Worm (Caenorhabditis elegans) whole organism, early embryonic: ENCODE results near the gene srd-35.

Source experiments
- B0310.2 ChIP-seq: sonication (generic microtip); optimal IDR thresholded peaks from 2 replicates; lab custom pipeline; 2016; ENCODE audit warnings: mild to moderate bottlenecking, missing genetic modification characterization, missing compliant biosample characterization
- F13C5.2 ChIP-seq: sonication (generic microtip); optimal IDR thresholded peaks from 2 replicates; lab custom pipeline; 2017; ENCODE audit warnings: mild to moderate bottlenecking, missing genetic modification characterization, inconsistent platforms, missing compliant biosample characterization
- aly-1 ChIP-seq: sonication (generic microtip); optimal IDR thresholded peaks from 2 replicates; lab custom pipeline; 2016; ENCODE audit warnings: missing genetic modification characterization, missing compliant biosample characterization
- ama-1 ChIP-seq: fragments of 150-350 bp; optimal IDR thresholded peaks from 2 replicates; lab custom pipeline; 2014
- ceh-13 ChIP-seq: fragments of 200-800 bp; sonication (Bioruptor generic); optimal IDR thresholded peaks from 2 replicates; lab custom pipeline; 2018; ENCODE audit warnings: mild to moderate bottlenecking, missing genetic modification characterization, missing compliant biosample characterization
- ceh-36 ChIP-seq: sonication (generic microtip); optimal IDR thresholded peaks from 2 replicates; lab custom pipeline; 2016; ENCODE audit warnings: missing genetic modification characterization, inconsistent platforms, missing compliant biosample characterization
- ets-7 ChIP-seq: sonication (generic microtip); optimal IDR thresholded peaks from 2 replicates; lab custom pipeline; 2016; ENCODE audit warnings: missing genotype, missing genetic modification characterization, missing compliant biosample characterization
- flt-1 ChIP-seq: fragments of 200-800 bp; sonication (Bioruptor generic); IDR thresholded peaks from 2 replicates; pipeline ENCODE4 v1.3.6; 2022; ENCODE audit warnings: missing genetic modification characterization, missing compliant biosample characterization
- hmbx-1 ChIP-seq: sonication (generic microtip); optimal IDR thresholded peaks from 2 replicates; lab custom pipeline; 2016; ENCODE audit warnings: mild to moderate bottlenecking, missing genetic modification characterization, missing compliant biosample characterization
- hmg-4 ChIP-seq: fragments of 200-800 bp; sonication (Bioruptor generic); optimal IDR thresholded peaks from 2 replicates; lab custom pipeline; 2018; ENCODE audit warnings: mild to moderate bottlenecking, missing genetic modification characterization, missing compliant biosample characterization
- hnd-1 ChIP-seq: sonication (generic microtip); optimal IDR thresholded peaks from 2 replicates; lab custom pipeline; 2016; ENCODE audit warnings: missing genetic modification characterization, missing compliant biosample characterization
- pes-1 ChIP-seq: fragments of 200-800 bp; sonication (Bioruptor generic); IDR thresholded peaks from 2 replicates; pipeline ENCODE4 v1.3.6; 2022; ENCODE audit warnings: missing genetic modification reagents, missing genetic modification characterization, missing compliant biosample characterization
- scrt-1 ChIP-seq: fragments of 200-800 bp; sonication (Bioruptor generic); IDR thresholded peaks from 2 replicates; pipeline ENCODE4 v1.3.6; 2022; ENCODE audit warnings: missing genetic modification characterization, missing compliant biosample characterization
- sea-1 ChIP-seq: fragments of 200-800 bp; sonication (Bioruptor generic); conservative IDR thresholded peaks from 2 replicates; pipeline ENCODE4 v1.3.6; 2022; ENCODE audit warnings: missing genetic modification characterization, missing compliant biosample characterization
- tbx-11 ChIP-seq: fragments of 200-800 bp; sonication (Bioruptor generic); IDR thresholded peaks from 2 replicates; pipeline ENCODE4 v1.3.6; 2022; ENCODE audit warnings: missing genetic modification characterization, missing compliant biosample characterization
- tbx-37 ChIP-seq: fragments of 200-800 bp; sonication (Bioruptor generic); conservative IDR thresholded peaks from 2 replicates; pipeline ENCODE4 v1.3.6; 2022; ENCODE audit warnings: missing genetic modification reagents, missing genetic modification characterization, missing compliant biosample characterization
- tra-4 ChIP-seq: sonication (generic microtip); optimal IDR thresholded peaks from 2 replicates; lab custom pipeline; 2017; ENCODE audit warnings: missing genetic modification characterization, missing compliant biosample characterization

srd-35 gene

DNA sequence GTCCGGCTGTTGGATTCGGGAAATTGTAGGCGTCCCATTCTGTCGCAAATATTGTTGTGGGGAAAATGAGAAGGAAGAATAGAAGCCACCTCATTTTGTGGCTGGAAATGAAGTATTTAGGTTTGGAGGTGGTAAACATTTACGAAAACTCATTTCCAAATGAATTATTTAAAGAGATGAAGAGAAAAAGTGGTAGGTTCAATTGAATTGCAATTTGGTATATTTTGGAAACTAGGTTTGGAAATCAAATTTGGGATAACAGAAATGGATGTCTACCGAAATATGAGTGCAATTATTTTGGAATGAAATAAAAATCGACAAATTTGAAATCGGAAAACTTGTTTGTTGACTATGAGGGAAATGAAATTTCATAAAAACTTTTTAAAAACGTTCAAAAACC, 44.6 kb downstream of the srd-35 start, which contains the start of gene F15B9.10:
Gene F15B9.10, minus strand, starts transcription at position 101 of the 400 bp plus-strand sequence.
- no peak for TF ChIP-seq ets-7
- TF ChIP-seq ama-1 (lab: Kevin White, UChicago) = no peak
- TF ChIP-seq F13C5.2 (tag; lab: Kevin White, UChicago) = no peak
- TF ChIP-seq sea-1 (GFP tag; lab: Robert Waterston, UW) = no peak

DNA sequence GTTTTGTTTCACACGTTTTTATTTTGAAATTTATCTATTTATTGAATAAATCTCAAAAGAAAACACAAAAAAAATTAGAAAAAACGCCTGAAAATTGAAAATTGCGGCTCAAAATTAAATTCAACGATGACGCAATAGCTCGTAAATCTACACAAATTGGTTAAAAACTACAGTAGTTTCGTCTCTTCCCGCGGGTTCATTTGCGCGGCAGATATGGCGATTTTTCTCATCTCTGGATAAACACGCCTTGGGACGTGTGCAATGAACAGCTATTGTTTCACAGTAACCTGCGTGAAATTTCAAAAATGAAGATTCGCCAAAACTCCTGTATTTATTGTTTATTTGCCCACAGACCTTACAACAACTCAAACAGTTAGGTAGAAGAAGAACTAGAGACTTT, 45.1 kb downstream of the srd-35 start:
- no peak for TF ChIP-seq flt-1
- no peak for TF ChIP-seq sea-1 (GFP tag; lab: Robert Waterston, UW)
- no peak for TF ChIP-seq B0310.2 (tag; lab: Kevin White, UChicago)
- TF ChIP-seq ceh-13 (GFP tag; lab: Kevin White, UChicago) = no peak

ce11 chrV:13009843-13010242, 45.7 kb downstream of the srd-35 start:
- TF ChIP-seq scrt-1 (GFP tag; lab: Robert Waterston, UW) (no peak), aly-1 (tag; lab: Kevin White, UChicago) (no peak), hmbx-1 (tag; lab: Kevin White, UChicago) (no peak), ceh-36 (tag; lab: Kevin White, UChicago) (no peak), ceh-13 (GFP tag; lab: Kevin White, UChicago) (no peak), tbx-11 (GFP tag; lab: Robert Waterston, UW) (no peak), sea-1 (GFP tag; lab: Robert Waterston, UW) (no peak), tra-4 (no peak), flt-1 (no peak), ets-7 (no peak), pes-1 (GFP tag; lab: Robert Waterston, UW) (no peak), hnd-1 (tag; lab: Kevin White, UChicago) (no peak), B0310.2 (tag; lab: Kevin White, UChicago) (no peak), F13C5.2 (tag; lab: Kevin White, UChicago) (no peak)

- no peak for TF ChIP-seq ceh-36 (tag; lab: Kevin White, UChicago)
- TF ChIP-seq ets-7 = no peak
- no peak for TF ChIP-seq sea-1 (GFP tag; lab: Robert Waterston, UW)
- TF ChIP-seq tra-4 = no peak
- no peak for TF ChIP-seq B0310.2 (tag; lab: Kevin White, UChicago)
- TF ChIP-seq ceh-13 (GFP tag; lab: Kevin White, UChicago) = no peak
- no peak for TF ChIP-seq F13C5.2 (tag; lab: Kevin White, UChicago)
- no peak for TF ChIP-seq hmg-4 (GFP tag; lab: Kevin White, UChicago)
- no peak for TF ChIP-seq scrt-1 (GFP tag; lab: Robert Waterston, UW)
- no peak for TF ChIP-seq tbx-37 (GFP tag; lab: Robert Waterston, UW)
- TF ChIP-seq aly-1 (tag; lab: Kevin White, UChicago) = no peak
- TF ChIP-seq flt-1 = no peak
- TF ChIP-seq ama-1 (lab: Kevin White, UChicago) = no peak
- no peak for TF ChIP-seq hnd-1 (tag; lab: Kevin White, UChicago)
- no peak for TF ChIP-seq hmbx-1 (tag; lab: Kevin White, UChicago)
- TF ChIP-seq tbx-11 (GFP tag; lab: Robert Waterston, UW) = no peak
- no peak for TF ChIP-seq pes-1 (GFP tag; lab: Robert Waterston, UW)
These were observed 47.7 kb downstream of the srd-35 start for ce11 chrV:13011904-13012303.

ce11 chrV:13013158-13013557, 49.0 kb downstream of the srd-35 start, which contains the start of gene try-10:
Gene try-10, minus strand, starts transcription at chrV:13013258.
- TF ChIP-seq ceh-36 (tag; lab: Kevin White, UChicago) (no peak), hmbx-1 (tag; lab: Kevin White, UChicago) (no peak), pes-1 (GFP tag; lab: Robert Waterston, UW) (no peak), hmg-4 (GFP tag; lab: Kevin White, UChicago) (no peak), tra-4 (no peak), aly-1 (tag; lab: Kevin White, UChicago) (no peak), flt-1 (no peak), ets-7 (no peak), tbx-37 (GFP tag; lab: Robert Waterston, UW) (no peak), sea-1 (GFP tag; lab: Robert Waterston, UW) (no peak), scrt-1 (GFP tag; lab: Robert Waterston, UW) (no peak), F13C5.2 (tag; lab: Kevin White, UChicago) (no peak), B0310.2 (tag; lab: Kevin White, UChicago) (no peak), ama-1 (lab: Kevin White, UChicago) (no peak), tbx-11 (GFP tag; lab: Robert Waterston, UW) (no peak)

DNA sequence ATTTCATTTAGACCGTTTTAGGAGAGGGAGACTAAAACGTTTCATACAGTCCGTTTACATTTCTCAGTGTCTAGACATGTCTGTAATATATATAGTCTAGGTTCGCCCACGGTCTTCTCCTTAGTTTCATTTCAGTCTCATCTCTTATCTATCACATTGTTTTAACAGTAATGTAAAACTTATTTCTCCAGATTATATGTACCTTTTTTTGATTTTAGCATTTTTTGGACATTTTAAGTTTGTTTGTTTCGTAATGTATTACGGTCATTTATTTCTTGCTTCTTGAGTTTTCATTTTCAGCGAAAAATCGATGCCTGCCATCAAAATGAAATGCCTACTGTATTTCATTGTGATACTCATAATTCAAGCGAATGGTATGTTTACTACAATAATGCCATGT, 49.7 kb downstream of the srd-35 start, which contains the start of gene F15B9.6:
Gene F15B9.6, plus strand, starts transcription at position 301 of the 400 bp plus-strand sequence.
- TF ChIP-seq F13C5.2 (tag; lab: Kevin White, UChicago) = no peak
